Worm (Caenorhabditis elegans) whole organism, late embryonic: ENCODE measurements around the gene rbbp-5.

Experiments
- ceh-2 ChIP-seq: sonication (generic microtip); optimal IDR thresholded peaks from 2 replicates; lab custom pipeline; 2016; ENCODE audit warnings: missing genotype, missing genetic modification characterization, missing compliant biosample characterization
- nhr-11 ChIP-seq: fragments of 150-350 bp; optimal IDR thresholded peaks from 2 replicates; lab custom pipeline; 2014; ENCODE audit warnings: missing biosample characterization, missing genetic modification characterization

DNA sequence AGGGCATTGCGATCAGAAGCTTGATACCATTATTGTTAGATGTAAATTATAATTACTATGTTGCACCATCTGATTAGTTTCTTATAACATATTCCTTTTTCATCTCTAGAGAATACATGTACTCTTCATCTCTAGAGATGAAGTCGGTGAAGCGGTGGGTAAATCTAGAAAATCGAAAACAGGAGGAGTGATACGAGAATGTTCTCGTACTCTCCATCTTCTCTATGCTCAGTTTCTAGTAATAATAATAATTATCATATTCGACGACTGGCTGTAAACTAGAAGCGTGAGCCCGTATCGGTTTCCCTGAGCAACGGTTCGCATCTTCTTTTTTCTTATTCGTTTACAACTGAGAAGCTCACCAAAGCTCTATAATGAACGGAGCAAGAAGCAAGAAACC, 10.1 kb downstream of the rbbp-5 start:
- TF ChIP-seq nhr-11 (tag; lab: Kevin White, UChicago) (no peak), ceh-2 (tag; lab: Kevin White, UChicago) (no peak)
